Worm (Caenorhabditis elegans) whole organism, L2 larva: ENCODE results near the gene zipt-15.
A peak's percentile ranks its signal among the peaks of the same experiment; 100 is the strongest.

Source experiments
- C34F6.9 ChIP-seq: fragments of 150-350 bp; optimal IDR thresholded peaks from 2 replicates; lab custom pipeline; 2014; ENCODE audit warnings: missing biosample characterization, missing genetic modification characterization
- F13H6.1 ChIP-seq: sonication (generic microtip); optimal IDR thresholded peaks from 2 replicates; lab custom pipeline; 2016; ENCODE audit warnings: missing genetic modification characterization, missing compliant biosample characterization
- R02D3.7 ChIP-seq: fragments of 150-350 bp; optimal IDR thresholded peaks from 2 replicates; lab custom pipeline; 2014; ENCODE audit warnings: missing biosample characterization, missing genetic modification characterization
- Y55F3AM.14 ChIP-seq: fragments of 200-800 bp; sonication (Bioruptor generic); optimal IDR thresholded peaks from 2 replicates; lab custom pipeline; 2018; ENCODE audit warnings: mild to moderate bottlenecking, missing genetic modification characterization, missing compliant biosample characterization
- ZK546.5 ChIP-seq: sonication (generic microtip); optimal IDR thresholded peaks from 2 replicates; lab custom pipeline; 2017; ENCODE audit warnings: missing biosample characterization, missing genetic modification characterization
- alr-1 ChIP-seq: fragments of 150-350 bp; optimal IDR thresholded peaks from 2 replicates; lab custom pipeline; 2014; ENCODE audit warnings: missing biosample characterization, missing genetic modification characterization
- aly-2 ChIP-seq: fragments of 150-350 bp; optimal IDR thresholded peaks from 2 replicates; lab custom pipeline; 2014; ENCODE audit warnings: missing biosample characterization, missing genetic modification characterization
- ama-1 ChIP-seq: fragments of 150-350 bp; optimal IDR thresholded peaks from 2 replicates; lab custom pipeline; 2018; ENCODE audit warnings: inconsistent platforms
- blmp-1 ChIP-seq: sonication (generic microtip); optimal IDR thresholded peaks from 2 replicates; lab custom pipeline; 2017; ENCODE audit warnings: missing genetic modification characterization, mild to moderate bottlenecking, missing compliant biosample characterization, antibody characterized with exemption, moderate library complexity; ENCODE audit not compliant: insufficient read depth
- ceh-16 ChIP-seq: fragments of 150-350 bp; optimal IDR thresholded peaks from 2 replicates; lab custom pipeline; 2014; ENCODE audit warnings: missing biosample characterization, missing genetic modification characterization
- ceh-82 ChIP-seq: fragments of 150-350 bp; optimal IDR thresholded peaks from 2 replicates; lab custom pipeline; 2014; ENCODE audit warnings: missing biosample characterization, missing genetic modification characterization
- crh-2 ChIP-seq: sonication (generic microtip); optimal IDR thresholded peaks from 2 replicates; lab custom pipeline; 2017; ENCODE audit warnings: missing biosample characterization, missing genetic modification characterization
- dmd-4 ChIP-seq: sonication (generic microtip); optimal IDR thresholded peaks from 2 replicates; lab custom pipeline; 2017; ENCODE audit warnings: missing biosample characterization, missing genetic modification characterization
- egl-27 ChIP-seq: sonication (generic microtip); optimal IDR thresholded peaks from 3 replicates; lab custom pipeline; 2017; ENCODE audit warnings: missing biosample characterization, missing genetic modification reagents, missing genetic modification characterization
- elt-1 ChIP-seq: fragments of 150-350 bp; optimal IDR thresholded peaks from 2 replicates; lab custom pipeline; 2014; ENCODE audit warnings: missing biosample characterization, missing genetic modification characterization
- fos-1 ChIP-seq: fragments of 150-350 bp; optimal IDR thresholded peaks from 2 replicates; lab custom pipeline; 2014; ENCODE audit warnings: missing biosample characterization, missing genetic modification characterization
- gmeb-1 ChIP-seq: fragments of 150-350 bp; optimal IDR thresholded peaks from 2 replicates; lab custom pipeline; 2014; ENCODE audit warnings: missing biosample characterization, missing genetic modification characterization
- lin-13 ChIP-seq: fragments of 150-350 bp; optimal IDR thresholded peaks from 2 replicates; lab custom pipeline; 2014; ENCODE audit warnings: missing biosample characterization, missing genetic modification reagents, missing genetic modification characterization
- lsy-2 ChIP-seq, 2 experiments: fragments of 150-350 bp in 1 of 2; sonication (generic microtip) in 1 of 2; optimal IDR thresholded peaks; 2 replicates each; lab custom pipeline; 2014 to 2017; ENCODE audit warnings: missing biosample characterization in 2 of 2, missing genetic modification characterization in 2 of 2
- mab-5 ChIP-seq: fragments of 150-350 bp; optimal IDR thresholded peaks from 2 replicates; lab custom pipeline; 2014; ENCODE audit warnings: missing biosample characterization, missing genetic modification characterization
- mdl-1 ChIP-seq, 2 experiments: fragments of 150-350 bp in 1 of 2; sonication (generic microtip) in 1 of 2; optimal IDR thresholded peaks; 2 replicates each; lab custom pipeline; 2017; ENCODE audit warnings: missing biosample characterization in 2 of 2, missing genetic modification characterization in 2 of 2
- nhr-10 ChIP-seq: sonication (generic microtip); optimal IDR thresholded peaks from 2 replicates; lab custom pipeline; 2017; ENCODE audit warnings: missing biosample characterization, missing genetic modification characterization
- nhr-12 ChIP-seq: fragments of 150-350 bp; optimal IDR thresholded peaks from 2 replicates; lab custom pipeline; 2014; ENCODE audit warnings: missing biosample characterization, missing genetic modification characterization
- nhr-129 ChIP-seq: fragments of 150-350 bp; optimal IDR thresholded peaks from 2 replicates; lab custom pipeline; 2014; ENCODE audit warnings: missing biosample characterization, missing genetic modification characterization
- nhr-21 ChIP-seq: fragments of 150-350 bp; optimal IDR thresholded peaks from 2 replicates; lab custom pipeline; 2014; ENCODE audit warnings: missing biosample characterization, missing genetic modification characterization
- nhr-23 ChIP-seq: fragments of 150-350 bp; optimal IDR thresholded peaks from 2 replicates; lab custom pipeline; 2014; ENCODE audit warnings: missing biosample characterization, missing genetic modification reagents, missing genetic modification characterization
- nhr-237 ChIP-seq: fragments of 150-350 bp; optimal IDR thresholded peaks from 2 replicates; lab custom pipeline; 2014; ENCODE audit warnings: missing biosample characterization, missing genetic modification characterization
- nhr-25 ChIP-seq: fragments of 150-350 bp; sonication (generic microtip); optimal IDR thresholded peaks from 3 replicates; lab custom pipeline; 2014; ENCODE audit warnings: missing biosample characterization, missing genetic modification characterization
- nhr-6 ChIP-seq: fragments of 150-350 bp; optimal IDR thresholded peaks from 2 replicates; lab custom pipeline; 2014; ENCODE audit warnings: missing biosample characterization, missing genetic modification characterization
- nhr-77 ChIP-seq: fragments of 150-350 bp; optimal IDR thresholded peaks from 2 replicates; lab custom pipeline; 2014; ENCODE audit warnings: missing biosample characterization, missing genetic modification characterization
- peb-1 ChIP-seq: fragments of 150-350 bp; optimal IDR thresholded peaks from 2 replicates; lab custom pipeline; 2014; ENCODE audit warnings: missing biosample characterization, missing genetic modification characterization
- sem-4 ChIP-seq: fragments of 150-350 bp; optimal IDR thresholded peaks from 2 replicates; lab custom pipeline; 2014; ENCODE audit warnings: missing biosample characterization, missing genetic modification reagents, missing genetic modification characterization
- sma-3 ChIP-seq: sonication (generic microtip); optimal IDR thresholded peaks from 2 replicates; lab custom pipeline; 2016; ENCODE audit warnings: missing genetic modification reagents, missing genetic modification characterization, missing compliant biosample characterization
- sma-9 ChIP-seq, 2 experiments: fragments of 150-350 bp in 1 of 2; sonication (generic microtip) in 1 of 2; optimal IDR thresholded peaks; 2 replicates each; lab custom pipeline; 2014 to 2016; ENCODE audit warnings: missing genetic modification characterization in 2 of 2, mild to moderate bottlenecking in 1 of 2, missing biosample characterization in 1 of 2, missing compliant biosample characterization in 1 of 2, missing genetic modification reagents in 1 of 2, moderate library complexity in 1 of 2
- snpc-4 ChIP-seq: fragments of 150-350 bp; optimal IDR thresholded peaks from 2 replicates; lab custom pipeline; 2014; ENCODE audit warnings: missing biosample characterization, missing genetic modification characterization
- unc-39 ChIP-seq: fragments of 150-350 bp; optimal IDR thresholded peaks from 2 replicates; lab custom pipeline; 2014; ENCODE audit warnings: missing biosample characterization, missing genetic modification characterization
- unc-55 ChIP-seq: fragments of 150-350 bp; sonication (generic microtip); optimal IDR thresholded peaks from 3 replicates; lab custom pipeline; 2014; ENCODE audit warnings: missing biosample characterization, missing genetic modification reagents, missing genetic modification characterization
- unc-62 ChIP-seq: fragments of 150-350 bp; optimal IDR thresholded peaks from 2 replicates; lab custom pipeline; 2014; ENCODE audit warnings: missing biosample characterization, missing genetic modification reagents, missing genetic modification characterization
- zag-1 ChIP-seq: fragments of 150-350 bp; optimal IDR thresholded peaks from 2 replicates; lab custom pipeline; 2014; ENCODE audit warnings: missing biosample characterization, missing genetic modification characterization
- ztf-1 ChIP-seq: fragments of 200-800 bp; sonication (Bioruptor generic); conservative IDR thresholded peaks from 2 replicates; pipeline ENCODE4 v1.3.6; 2022; ENCODE audit warnings: missing genetic modification characterization, missing compliant biosample characterization
- ztf-11 ChIP-seq: sonication (generic microtip); optimal IDR thresholded peaks from 2 replicates; lab custom pipeline; 2017; ENCODE audit warnings: missing biosample characterization, missing genetic modification characterization
- ztf-4 ChIP-seq: fragments of 150-350 bp; optimal IDR thresholded peaks from 2 replicates; lab custom pipeline; 2014; ENCODE audit warnings: missing biosample characterization, missing genetic modification characterization

zipt-15 gene

DNA sequence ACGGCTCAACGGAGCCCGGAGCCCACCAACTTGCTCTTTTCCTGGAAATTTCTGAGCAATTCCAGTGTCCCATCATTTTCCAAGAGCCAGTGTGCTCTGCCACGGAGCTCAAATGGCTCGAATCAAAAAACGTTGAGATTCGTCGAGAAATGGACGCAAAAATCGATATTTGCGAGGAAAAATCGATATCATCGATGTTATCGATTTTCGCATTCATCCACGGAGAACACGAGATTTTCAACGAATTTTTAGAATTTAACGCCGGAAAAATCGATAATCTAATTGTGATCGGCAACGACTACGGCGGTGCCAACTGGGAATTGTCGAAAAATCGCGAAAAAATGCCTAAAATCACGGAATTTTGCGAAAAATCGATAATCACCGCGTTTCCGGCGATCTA is 19.1 kb downstream of the zipt-15 start:
- TF ChIP-seq snpc-4, result no peak
- TF ChIP-seq sma-3, result no peak
- no peak for TF ChIP-seq mdl-1 (tag; optimal IDR thresholded peaks at IDR 0.05; lab: Kevin White, UChicago)

- TF ChIP-seq ztf-4 (tag; lab: Kevin White, UChicago) (no peak), F13H6.1 (tag; lab: Kevin White, UChicago) (no peak), crh-2 (tag; lab: Kevin White, UChicago) (no peak), fos-1 (no peak), peb-1 (no peak)
Measured at ce11 chrIV:804802-805201, 20.0 kb downstream of the zipt-15 start, which contains the start of gene Y55F3BL.4. TSS of gene Y55F3BL.4 (plus strand) at chrIV:805102.

ce11 chrIV:801162-801561 is 23.6 kb downstream of the zipt-15 start:
- no peak for TF ChIP-seq unc-62 (GFP tag; lab: Kevin White, UChicago)
- no peak for TF ChIP-seq sma-9 (GFP tag; optimal IDR thresholded peaks at IDR 0.05; lab: Kevin White, UChicago)
- TF ChIP-seq sma-9 (tag; optimal IDR thresholded peaks at IDR 0.05; lab: Kevin White, UChicago), result no peak
- TF ChIP-seq nhr-77 (tag; lab: Kevin White, UChicago), result no peak
- no peak for TF ChIP-seq nhr-6
- TF ChIP-seq snpc-4, result no peak
- no peak for TF ChIP-seq nhr-12 (tag; lab: Kevin White, UChicago)
- no peak for TF ChIP-seq peb-1
- no peak for TF ChIP-seq fos-1
- no peak for TF ChIP-seq ztf-4 (tag; lab: Kevin White, UChicago)
- no peak for TF ChIP-seq blmp-1
- TF ChIP-seq ama-1, result no peak
- no peak for TF ChIP-seq sem-4 (tag; lab: Kevin White, UChicago)

ce11 chrIV:800518-800917 is 24.2 kb downstream of the zipt-15 start, which contains the start of gene mrpl-46:
TSS of gene mrpl-46 (plus strand) at chrIV:800818.
- no peak for TF ChIP-seq unc-62 (GFP tag; lab: Kevin White, UChicago)
- TF ChIP-seq alr-1 (tag; lab: Kevin White, UChicago), result no peak
- TF ChIP-seq elt-1, result no peak
- no peak for TF ChIP-seq C34F6.9 (tag; lab: Kevin White, UChicago)
- no peak for TF ChIP-seq zag-1 (tag; lab: Kevin White, UChicago)
- TF ChIP-seq R02D3.7, result no peak
- TF ChIP-seq unc-39 (tag; lab: Kevin White, UChicago), result no peak
- TF ChIP-seq ztf-4 (tag; lab: Kevin White, UChicago), result no peak
- TF ChIP-seq ztf-1, result no peak
- no peak for TF ChIP-seq dmd-4 (tag; lab: Kevin White, UChicago)
- TF ChIP-seq nhr-77 (tag; lab: Kevin White, UChicago), result no peak
- no peak for TF ChIP-seq F13H6.1 (tag; lab: Kevin White, UChicago)
- TF ChIP-seq aly-2, result no peak
- no peak for TF ChIP-seq ZK546.5 (tag; lab: Kevin White, UChicago)
- no peak for TF ChIP-seq ceh-82 (tag; lab: Kevin White, UChicago)
- TF ChIP-seq nhr-6, result no peak
- no peak for TF ChIP-seq unc-55 (GFP tag; lab: Kevin White, UChicago)
- TF ChIP-seq nhr-12 (tag; lab: Kevin White, UChicago), result no peak
- TF ChIP-seq egl-27 (tag; lab: Kevin White, UChicago), result no peak
- no peak for TF ChIP-seq blmp-1

DNA sequence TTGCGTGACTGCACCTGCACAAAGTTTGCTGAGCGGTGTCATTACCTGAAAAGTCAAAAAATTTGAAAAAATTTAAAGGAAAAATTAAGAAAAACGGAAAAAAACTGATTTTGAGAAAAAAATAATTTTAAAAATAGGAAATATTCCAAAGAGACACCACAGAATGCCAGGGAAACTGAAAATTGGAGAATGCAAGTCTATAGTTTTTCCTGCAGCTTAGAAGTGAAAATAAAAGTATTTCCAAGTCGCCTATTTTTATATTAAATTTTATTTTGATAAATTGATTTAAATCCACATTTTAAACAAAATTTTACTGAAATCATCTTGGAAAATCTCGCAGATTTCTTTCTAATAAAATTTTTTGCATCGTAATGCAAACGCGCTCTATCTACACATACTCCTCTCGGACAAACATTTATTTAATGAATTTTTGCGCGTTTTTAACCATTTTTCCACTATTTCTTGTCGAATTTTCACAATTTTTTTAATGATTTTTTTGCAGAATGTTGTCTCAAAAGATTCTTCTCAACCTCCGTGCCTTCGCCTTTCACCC is 28.2 kb downstream of the zipt-15 start, which contains the start of the genes F56B3.11 and ech-5:
Gene F56B3.11, minus strand, starts transcription at position 51 of the 553 bp plus-strand sequence.
Gene ech-5, plus strand, starts transcription at position 503 of the 553 bp plus-strand sequence.
- TF ChIP-seq snpc-4 (peak; percentile 26), nhr-12 (tag; lab: Kevin White, UChicago) (no peak), mdl-1 (tag; optimal IDR thresholded peaks at IDR 0.05; lab: Kevin White, UChicago) (no peak), lsy-2 (tag; optimal IDR thresholded peaks at IDR 0.05; lab: Kevin White, UChicago) (peak; percentile 48 to 88), C34F6.9 (tag; lab: Kevin White, UChicago) (peak; percentile 91), ceh-16 (tag; lab: Kevin White, UChicago) (peak; percentile 25), gmeb-1 (tag; lab: Kevin White, UChicago) (peak; percentile 78), nhr-129 (tag; lab: Kevin White, UChicago) (peak; percentile 39), sma-3 (peak; percentile 94), peb-1 (no peak), blmp-1 (no peak), dmd-4 (tag; lab: Kevin White, UChicago) (no peak), ztf-11 (no peak), elt-1 (no peak), nhr-21 (peak; percentile 13), zag-1 (tag; lab: Kevin White, UChicago) (no peak), ceh-82 (tag; lab: Kevin White, UChicago) (no peak), nhr-23 (tag; lab: Kevin White, UChicago) (no peak), ztf-4 (tag; lab: Kevin White, UChicago) (peak; percentile 1), lin-13 (peak; percentile 80), nhr-237 (no peak), sem-4 (tag; lab: Kevin White, UChicago) (no peak), unc-55 (GFP tag; lab: Kevin White, UChicago) (peak; percentile 87), ztf-1 (no peak), nhr-10 (tag; lab: Kevin White, UChicago) (peak; percentile 37), crh-2 (tag; lab: Kevin White, UChicago) (peak; percentile 56), F13H6.1 (tag; lab: Kevin White, UChicago) (peak; percentile 68), aly-2 (no peak), egl-27 (tag; lab: Kevin White, UChicago) (peak; percentile 32), Y55F3AM.14 (GFP tag; lab: Kevin White, UChicago) (peak; percentile 50), nhr-25 (tag; lab: Kevin White, UChicago) (peak; percentile 66), mab-5 (no peak), unc-62 (GFP tag; lab: Kevin White, UChicago) (no peak)
